Worm (Caenorhabditis elegans) whole organism, young adult: ENCODE measurements around the gene T25B9.5.

Experiments used
- B0019.2 ChIP-seq: fragments of 200-800 bp; sonication (Bioruptor generic); conservative IDR thresholded peaks from 2 replicates; pipeline ENCODE4 v1.3.6; 2022; ENCODE audit warnings: missing genetic modification reagents, missing genetic modification characterization, missing compliant biosample characterization
- B0261.1 ChIP-seq: sonication (generic microtip); optimal IDR thresholded peaks from 2 replicates; lab custom pipeline; 2016; ENCODE audit warnings: mild to moderate bottlenecking, missing genetic modification characterization, moderate library complexity, missing compliant biosample characterization
- D2030.7 ChIP-seq: fragments of 200-800 bp; sonication (Bioruptor generic); IDR thresholded peaks from 2 replicates; pipeline ENCODE4 v1.3.6; 2022; ENCODE audit warnings: missing genetic modification reagents, missing genetic modification characterization, missing compliant biosample characterization
- F33H1.4 ChIP-seq: fragments of 200-800 bp; sonication (Bioruptor generic); IDR thresholded peaks from 2 replicates; pipeline ENCODE4 v1.3.6; 2022; ENCODE audit warnings: missing genetic modification reagents, missing genetic modification characterization, missing compliant biosample characterization
- F52B5.7 ChIP-seq: sonication (generic microtip); optimal IDR thresholded peaks from 2 replicates; lab custom pipeline; 2016; ENCODE audit warnings: mild to moderate bottlenecking, missing genetic modification characterization, missing compliant biosample characterization
- F55B11.4 ChIP-seq: sonication (generic microtip); optimal IDR thresholded peaks from 2 replicates; lab custom pipeline; 2016; ENCODE audit warnings: missing compliant biosample characterization, missing genetic modification characterization, borderline replicate concordance; ENCODE audit not compliant: insufficient read depth
- T26A5.8 ChIP-seq: sonication (generic microtip); optimal IDR thresholded peaks from 2 replicates; lab custom pipeline; 2016; ENCODE audit warnings: missing genetic modification characterization, missing compliant biosample characterization
- Y95B8A.8 ChIP-seq: fragments of 200-800 bp; sonication (Bioruptor generic); IDR thresholded peaks from 2 replicates; pipeline ENCODE4 v1.3.6; 2022; ENCODE audit warnings: missing genetic modification reagents, missing genetic modification characterization, missing compliant biosample characterization
- ama-1 ChIP-seq, 3 experiments: fragments of 150-350 bp in 1 of 3; sonication (generic microtip) in 2 of 3; optimal IDR thresholded peaks; 2 replicates each; lab custom pipeline; 2014 to 2018; ENCODE audit warnings: missing biosample characterization in 2 of 3, missing genetic modification characterization in 2 of 3, missing genetic modification reagents in 2 of 3
- attf-6 ChIP-seq: fragments of 200-800 bp; sonication (Bioruptor generic); IDR thresholded peaks from 2 replicates; pipeline ENCODE4 v1.3.6; 2022; ENCODE audit warnings: missing genetic modification reagents, missing genetic modification characterization, missing compliant biosample characterization
- ccch-3 ChIP-seq: fragments of 200-800 bp; sonication (Bioruptor generic); optimal IDR thresholded peaks from 2 replicates; lab custom pipeline; 2018; ENCODE audit warnings: mild to moderate bottlenecking, missing genetic modification characterization, missing compliant biosample characterization
- cebp-1 ChIP-seq, 2 experiments: fragments of 200-800 bp in 1 of 2; sonication (Bioruptor generic) in 1 of 2; sonication (generic microtip) in 1 of 2; IDR thresholded peaks in 1 of 2; optimal IDR thresholded peaks in 1 of 2; 2 replicates each; pipeline versions ENCODE4 v1.3.6 to Lab custom; 2017 to 2022; ENCODE audit warnings: missing compliant biosample characterization in 2 of 2, missing genetic modification characterization in 2 of 2, mild to moderate bottlenecking in 1 of 2, missing genetic modification reagents in 1 of 2, moderate library complexity in 1 of 2
- ceh-91 ChIP-seq: fragments of 200-800 bp; sonication (Bioruptor generic); IDR thresholded peaks from 2 replicates; pipeline ENCODE4 v1.3.6; 2022; ENCODE audit warnings: missing genetic modification reagents, missing genetic modification characterization, missing compliant biosample characterization
- dpff-1 ChIP-seq: sonication (generic microtip); optimal IDR thresholded peaks from 2 replicates; lab custom pipeline; 2017; ENCODE audit warnings: mild to moderate bottlenecking, missing genetic modification characterization, missing compliant biosample characterization
- hlh-12 ChIP-seq: sonication (generic microtip); optimal IDR thresholded peaks from 2 replicates; lab custom pipeline; 2016; ENCODE audit warnings: missing genetic modification characterization, missing compliant biosample characterization
- hsf-1 ChIP-seq: fragments of 200-800 bp; sonication (Bioruptor generic); IDR thresholded peaks from 2 replicates; pipeline ENCODE4 v1.3.6; 2022; ENCODE audit warnings: missing genetic modification reagents, missing genetic modification characterization, missing compliant biosample characterization
- lin-35 ChIP-seq, 3 experiments: fragments of 150-350 bp in 2 of 3; sonication (generic microtip) in 1 of 3; optimal IDR thresholded peaks; 2 replicates each; lab custom pipeline; 2014 to 2018; ENCODE audit warnings: missing biosample characterization in 3 of 3, missing genetic modification characterization in 3 of 3, missing genetic modification reagents in 3 of 3
- lin-40 ChIP-seq: sonication (generic microtip); optimal IDR thresholded peaks from 2 replicates; lab custom pipeline; 2016; ENCODE audit warnings: missing genetic modification characterization, mild to moderate bottlenecking, missing compliant biosample characterization, missing genotype, missing genetic modification reagents
- lsy-27 ChIP-seq: sonication (generic microtip); optimal IDR thresholded peaks from 2 replicates; lab custom pipeline; 2017; ENCODE audit warnings: missing genetic modification characterization, mild to moderate bottlenecking, missing compliant biosample characterization, antibody characterized with exemption, missing genotype, borderline replicate concordance; ENCODE audit not compliant: insufficient read depth
- madf-10 ChIP-seq: sonication (generic microtip); optimal IDR thresholded peaks from 2 replicates; lab custom pipeline; 2016; ENCODE audit warnings: mild to moderate bottlenecking, missing genetic modification characterization, missing compliant biosample characterization
- madf-3 ChIP-seq: fragments of 200-800 bp; sonication (Bioruptor generic); IDR thresholded peaks from 2 replicates; pipeline ENCODE4 v1.3.6; 2022; ENCODE audit warnings: missing genetic modification reagents, missing genetic modification characterization, missing compliant biosample characterization
- mel-28 ChIP-seq: sonication (generic microtip); optimal IDR thresholded peaks from 2 replicates; lab custom pipeline; 2016; ENCODE audit warnings: borderline replicate concordance, mild to moderate bottlenecking, missing genetic modification characterization, missing compliant biosample characterization
- nfya-2 ChIP-seq: fragments of 200-800 bp; sonication (Bioruptor generic); IDR thresholded peaks from 2 replicates; pipeline ENCODE4 v1.3.6; 2022; ENCODE audit warnings: missing genetic modification reagents, missing genetic modification characterization, missing compliant biosample characterization
- nfyb-1 ChIP-seq: fragments of 200-800 bp; sonication (Bioruptor generic); IDR thresholded peaks from 2 replicates; pipeline ENCODE4 v1.3.6; 2022; ENCODE audit warnings: missing genetic modification reagents, missing genetic modification characterization, missing compliant biosample characterization
- nhr-179 ChIP-seq: sonication (generic microtip); optimal IDR thresholded peaks from 2 replicates; lab custom pipeline; 2016; ENCODE audit warnings: mild to moderate bottlenecking, missing genetic modification characterization, missing compliant biosample characterization
- nhr-80 ChIP-seq: sonication (generic microtip); optimal IDR thresholded peaks from 2 replicates; lab custom pipeline; 2016; ENCODE audit warnings: missing genetic modification characterization, missing compliant biosample characterization
- pha-4 ChIP-seq: fragments of 150-350 bp; sonication (generic microtip); optimal IDR thresholded peaks from 2 replicates; lab custom pipeline; 2014; ENCODE audit warnings: missing biosample characterization, missing genetic modification reagents, missing genetic modification characterization
- repo-1 ChIP-seq: sonication (generic microtip); optimal IDR thresholded peaks from 2 replicates; lab custom pipeline; 2017; ENCODE audit warnings: mild to moderate bottlenecking, missing genetic modification characterization, missing compliant biosample characterization
- sea-2 ChIP-seq: fragments of 200-800 bp; sonication (Bioruptor generic); IDR thresholded peaks from 2 replicates; pipeline ENCODE4 v1.3.6; 2022; ENCODE audit warnings: missing genetic modification characterization, missing compliant biosample characterization
- snpc-3.4 ChIP-seq: sonication (generic microtip); optimal IDR thresholded peaks from 2 replicates; lab custom pipeline; 2017; ENCODE audit warnings: missing genetic modification characterization, mild to moderate bottlenecking, missing compliant biosample characterization, antibody characterized with exemption, moderate library complexity, missing genotype, missing genetic modification reagents
- snpc-4 ChIP-seq, 5 experiments: fragments of 150-350 bp in 1 of 5; sonication (generic microtip) in 4 of 5; optimal IDR thresholded peaks; 2 replicates each; lab custom pipeline; 2014 to 2018; ENCODE audit warnings: missing genetic modification characterization in 5 of 5, missing biosample characterization in 3 of 5, antibody characterized with exemption in 2 of 5, mild to moderate bottlenecking in 2 of 5, missing compliant biosample characterization in 2 of 5, missing genotype in 2 of 5, moderate library complexity in 2 of 5, missing genetic modification reagents in 1 of 5
- somi-1 ChIP-seq: fragments of 200-800 bp; sonication (Bioruptor generic); optimal IDR thresholded peaks from 2 replicates; lab custom pipeline; 2018; ENCODE audit warnings: mild to moderate bottlenecking, missing genetic modification characterization, missing compliant biosample characterization
- tbx-9 ChIP-seq: sonication (generic microtip); optimal IDR thresholded peaks from 2 replicates; lab custom pipeline; 2016; ENCODE audit warnings: borderline replicate concordance, missing genetic modification characterization, inconsistent platforms, missing compliant biosample characterization
- tlf-1 ChIP-seq: fragments of 200-800 bp; sonication (Bioruptor generic); optimal IDR thresholded peaks from 2 replicates; lab custom pipeline; 2018; ENCODE audit warnings: mild to moderate bottlenecking, missing genetic modification characterization, missing compliant biosample characterization
- unc-130 ChIP-seq: sonication (generic microtip); optimal IDR thresholded peaks from 2 replicates; lab custom pipeline; 2016; ENCODE audit warnings: missing genetic modification reagents, missing genetic modification characterization, missing compliant biosample characterization
- unc-62 ChIP-seq: fragments of 150-350 bp; optimal IDR thresholded peaks from 2 replicates; lab custom pipeline; 2014; ENCODE audit warnings: missing biosample characterization, missing genetic modification reagents, missing genetic modification characterization
- zfh-2 ChIP-seq: fragments of 200-800 bp; sonication (Bioruptor generic); conservative IDR thresholded peaks from 2 replicates; pipeline ENCODE4 v1.3.6; 2022; ENCODE audit warnings: missing genetic modification reagents, missing genetic modification characterization, missing compliant biosample characterization
- ztf-18 ChIP-seq: sonication (generic microtip); optimal IDR thresholded peaks from 2 replicates; lab custom pipeline; 2016; ENCODE audit warnings: missing genotype, mild to moderate bottlenecking, missing genetic modification characterization, missing compliant biosample characterization
- ztf-22 ChIP-seq: fragments of 200-800 bp; sonication (Bioruptor generic); optimal IDR thresholded peaks from 2 replicates; lab custom pipeline; 2018; ENCODE audit warnings: mild to moderate bottlenecking, missing genetic modification characterization, moderate library complexity, missing compliant biosample characterization
- ztf-26 ChIP-seq: sonication (generic microtip); optimal IDR thresholded peaks from 2 replicates; lab custom pipeline; 2017; ENCODE audit warnings: missing genetic modification characterization, missing compliant biosample characterization
- ztf-3 ChIP-seq: fragments of 200-800 bp; sonication (Bioruptor generic); optimal IDR thresholded peaks from 2 replicates; lab custom pipeline; 2018; ENCODE audit warnings: mild to moderate bottlenecking, missing genetic modification characterization, missing compliant biosample characterization

T25B9.5 gene

DNA sequence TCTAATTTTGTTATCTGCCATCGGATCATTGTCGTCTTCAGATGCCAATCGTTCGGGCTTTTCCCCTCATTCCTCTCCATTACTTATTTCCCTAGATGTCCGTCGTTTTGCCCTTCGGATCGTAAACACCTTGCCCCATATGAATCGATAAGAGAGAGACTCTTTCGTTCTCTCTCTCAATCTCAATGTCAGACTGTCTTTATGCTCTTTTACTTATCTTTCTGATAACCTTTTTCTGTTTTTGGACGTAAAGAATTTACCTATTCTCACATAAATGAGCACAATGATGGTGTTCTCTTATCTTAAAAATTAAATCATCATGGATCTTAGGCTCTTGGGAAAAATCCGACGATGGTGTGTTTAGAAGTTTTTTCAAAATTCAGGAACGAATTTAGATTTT, 42.1 kb upstream of the T25B9.5 start:
- TF ChIP-seq ztf-18 (tag; lab: Kevin White, UChicago) (no peak), nfyb-1 (no peak), ztf-22 (GFP tag; lab: Kevin White, UChicago) (no peak), T26A5.8 (tag; lab: Kevin White, UChicago) (no peak), ccch-3 (GFP tag; lab: Kevin White, UChicago) (no peak), nhr-80 (peak; percentile 45)
- TF ChIP-seq, all 124 proteins: peak for 1

DNA sequence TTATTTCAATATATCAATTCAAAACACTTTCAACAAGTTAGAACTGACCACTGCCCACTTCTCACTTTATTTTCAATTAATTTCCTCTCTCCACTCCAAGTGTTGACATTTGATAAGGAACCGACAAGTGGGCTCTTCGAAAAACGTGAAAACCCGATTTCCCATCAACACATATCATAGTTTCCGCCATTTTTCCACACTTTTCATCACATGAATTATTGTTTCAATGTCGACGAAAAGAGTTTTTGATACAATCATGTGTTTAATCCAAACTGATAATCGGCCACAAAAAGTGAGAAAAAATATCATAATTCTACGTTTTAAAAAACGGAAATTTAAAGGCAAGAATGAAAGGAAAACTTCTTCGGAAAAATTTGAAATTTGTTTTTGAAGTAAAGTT, 41.1 kb upstream of the T25B9.5 start:
- TF ChIP-seq pha-4, result no peak
- peak; percentile 66 for TF ChIP-seq nhr-80

DNA sequence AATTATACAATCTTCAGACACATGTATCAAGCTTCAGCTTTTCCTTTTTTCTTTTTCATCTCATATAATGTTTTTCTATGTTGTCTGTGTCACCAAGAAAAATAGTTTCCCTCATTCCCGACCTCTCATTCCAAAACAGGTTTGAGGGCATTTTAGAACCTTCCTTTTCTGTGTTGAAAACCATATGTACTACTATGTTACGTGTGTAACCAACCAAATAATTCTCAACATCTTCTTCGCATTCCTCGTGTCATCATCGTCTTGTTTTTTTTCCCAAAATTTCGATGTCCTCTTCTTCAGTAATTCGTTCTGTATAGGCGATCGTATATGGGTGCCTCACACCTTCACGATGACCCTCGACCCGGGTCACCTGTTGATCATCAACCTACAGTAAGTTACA, 35.8 kb upstream of the T25B9.5 start, which contains the start of gene pept-2:
TSS of gene pept-2 (plus strand) at position 301 of the 400 bp plus-strand sequence.
- TF ChIP-seq nfyb-1 (no peak), repo-1 (tag; lab: Kevin White, UChicago) (no peak), snpc-4 (GFP tag; optimal IDR thresholded peaks at IDR 0.05; lab: Kevin White, UChicago) (no peak), snpc-4 (tag; optimal IDR thresholded peaks at IDR 0.05; lab: Kevin White, UChicago) (no peak), hsf-1 (GFP tag; lab: Robert Waterston, UW) (no peak), ztf-26 (tag; lab: Kevin White, UChicago) (no peak), D2030.7 (GFP tag; lab: Robert Waterston, UW) (no peak), madf-10 (tag; lab: Kevin White, UChicago) (no peak), mel-28 (no peak), ama-1 (optimal IDR thresholded peaks at IDR 0.05; lab: Kevin White, UChicago) (no peak), ama-1 (GFP tag; optimal IDR thresholded peaks at IDR 0.05; lab: Kevin White, UChicago) (no peak), somi-1 (GFP tag; lab: Kevin White, UChicago) (no peak), tbx-9 (tag; lab: Kevin White, UChicago) (no peak), lin-35 (GFP tag; optimal IDR thresholded peaks at IDR 0.05; lab: Kevin White, UChicago) (no peak), unc-62 (no peak), B0019.2 (GFP tag; lab: Robert Waterston, UW) (no peak), lin-40 (tag; lab: Kevin White, UChicago) (no peak), snpc-3.4 (no peak), pha-4 (no peak), nhr-179 (tag; lab: Kevin White, UChicago) (no peak), B0261.1 (tag; lab: Kevin White, UChicago) (no peak), zfh-2 (GFP tag; lab: Robert Waterston, UW) (no peak)

DNA sequence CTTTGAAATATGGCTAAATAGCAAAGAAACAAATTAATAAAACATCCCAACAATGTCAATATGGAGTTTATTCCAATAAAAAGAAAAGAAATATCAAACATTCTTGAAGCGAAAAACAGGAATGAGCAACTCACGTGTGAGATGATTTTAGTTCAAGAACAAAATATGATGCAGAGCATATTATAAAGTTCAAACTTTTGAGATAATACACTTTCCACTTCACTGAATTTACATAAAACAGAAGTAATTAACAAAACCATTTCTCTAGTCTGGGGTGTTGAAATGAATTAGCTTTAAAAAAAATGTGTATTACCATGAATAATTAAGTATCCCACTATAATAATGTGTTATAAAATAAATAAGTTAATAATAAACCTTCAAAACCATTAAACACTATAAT, 32.1 kb upstream of the T25B9.5 start, which contains the start of gene srd-7:
TSS of gene srd-7 (minus strand) at position 101 of the 400 bp plus-strand sequence.
- TF ChIP-seq F33H1.4 (GFP tag; lab: Robert Waterston, UW), result no peak
- TF ChIP-seq dpff-1 (tag; lab: Kevin White, UChicago), result no peak
- no peak for TF ChIP-seq nfya-2 (GFP tag; lab: Robert Waterston, UW)
- TF ChIP-seq lin-40 (tag; lab: Kevin White, UChicago), result no peak
- no peak for TF ChIP-seq tlf-1 (GFP tag; lab: Kevin White, UChicago)
- TF ChIP-seq attf-6 (GFP tag; lab: Robert Waterston, UW), result no peak
- TF ChIP-seq cebp-1 (GFP tag; IDR thresholded peaks at IDR 0.05; lab: Robert Waterston, UW), result no peak
- TF ChIP-seq cebp-1 (tag; optimal IDR thresholded peaks at IDR 0.05; lab: Kevin White, UChicago), result no peak
- no peak for TF ChIP-seq F52B5.7 (tag; lab: Kevin White, UChicago)
- TF ChIP-seq ceh-91 (GFP tag; lab: Robert Waterston, UW), result no peak
- TF ChIP-seq somi-1 (GFP tag; lab: Kevin White, UChicago), result no peak
- no peak for TF ChIP-seq ztf-3 (GFP tag; lab: Kevin White, UChicago)
- no peak for TF ChIP-seq madf-3 (GFP tag; lab: Robert Waterston, UW)
- TF ChIP-seq nhr-80, result no peak
- no peak for TF ChIP-seq Y95B8A.8 (GFP tag; lab: Robert Waterston, UW)
- TF ChIP-seq sea-2 (GFP tag; lab: Robert Waterston, UW), result no peak
- no peak for TF ChIP-seq lsy-27
- TF ChIP-seq hlh-12 (tag; lab: Kevin White, UChicago), result no peak
- no peak for TF ChIP-seq unc-130 (GFP tag; lab: Kevin White, UChicago)
- TF ChIP-seq hsf-1 (GFP tag; lab: Robert Waterston, UW), result no peak
- TF ChIP-seq F55B11.4 (tag; lab: Kevin White, UChicago), result no peak
